Worm (Caenorhabditis elegans) whole organism, L4/young adult: ENCODE data around the gene K09E4.3.

Experiments used
- W03F9.2 ChIP-seq: fragments of 150-350 bp; optimal IDR thresholded peaks from 2 replicates; lab custom pipeline; 2014; ENCODE audit warnings: missing biosample characterization, missing genetic modification characterization
- dao-5 ChIP-seq: sonication (generic microtip); optimal IDR thresholded peaks from 2 replicates; lab custom pipeline; 2016; ENCODE audit warnings: missing genotype, missing genetic modification characterization, moderate library complexity, missing compliant biosample characterization

DNA sequence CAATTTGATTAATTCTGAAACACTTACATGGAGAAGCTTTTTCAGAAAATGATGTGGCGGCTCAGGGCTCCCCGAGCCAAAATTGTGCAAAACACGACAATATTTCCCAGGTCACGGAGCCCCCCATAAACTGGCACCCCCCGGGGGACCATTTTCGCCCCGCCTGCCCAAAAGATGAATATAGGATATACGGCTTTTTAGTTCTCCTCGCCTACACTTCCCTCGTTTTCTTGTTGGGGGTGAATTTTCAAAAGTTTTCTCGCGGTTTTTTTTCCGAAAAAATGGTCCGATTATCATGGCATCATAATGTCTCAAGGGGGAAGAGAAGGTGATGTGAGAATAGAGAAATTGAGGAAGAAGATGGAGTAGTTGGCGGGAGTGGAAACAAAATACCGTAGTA, 4.7 kb downstream of the K09E4.3 start, which contains the start of gene K09E4.4:
- TF ChIP-seq dao-5 (tag; lab: Kevin White, UChicago) (no peak), W03F9.2 (tag; lab: Kevin White, UChicago) (no peak)
